Fruit fly (Drosophila melanogaster): ENCODE results near the gene CG8563.
A peak's percentile ranks its signal among the peaks of the same experiment; 100 is the strongest.

CG8563 gene

dm6 chr3L:7361095-7361522 is 29.4 kb upstream of the CG8563 start (continued):
- TF ChIP-seq Eip75B (GFP tag; optimal IDR thresholded peaks at IDR 0.05) (no peak), dsx (GFP tag; optimal IDR thresholded peaks at IDR 0.05; ENCODE audit: poor library complexity, severe bottlenecking) (no peak), cyc (GFP tag; optimal IDR thresholded peaks at IDR 0.05) (no peak), CG34406 (GFP tag; optimal IDR thresholded peaks at IDR 0.05) (peak; percentile 5), topi (GFP tag; optimal IDR thresholded peaks at IDR 0.05) (peak; percentile 23), CG11902 (GFP tag; optimal IDR thresholded peaks at IDR 0.05) (no peak), CG10669 (GFP tag; optimal IDR thresholded peaks at IDR 0.05) (peak; percentile 21), CG6808 (GFP tag; optimal IDR thresholded peaks at IDR 0.05) (peak; percentile 82), ss (GFP tag; optimal IDR thresholded peaks at IDR 0.05) (peak; percentile 23 to 47), eg (GFP tag; IDR thresholded peaks at IDR 0.05) (peak; percentile 74; the same call in 2 of the 3 replicates), Sox15 (GFP tag; optimal IDR thresholded peaks at IDR 0.05) (no peak)

- TF ChIP-seq CG32006 (GFP tag; optimal IDR thresholded peaks at IDR 0.05) (no peak), CG6163 (GFP tag; IDR thresholded peaks at IDR 0.05) (no peak), CG16779 (tag; optimal IDR thresholded peaks at IDR 0.05) (no peak), Hr4 (GFP tag; optimal IDR thresholded peaks at IDR 0.05) (no peak), fkh (GFP tag; optimal IDR thresholded peaks at IDR 0.05) (peak; percentile 57), Ets96B (tag; optimal IDR thresholded peaks at IDR 0.05) (no peak), vri (GFP tag; optimal IDR thresholded peaks at IDR 0.05) (no peak), svp (GFP tag) (no peak), CG34406 (GFP tag; optimal IDR thresholded peaks at IDR 0.05) (no peak)
These were observed 25.7 kb upstream of the CG8563 start for dm6 chr3L:7364717-7365278.

dm6 chr3L:7367798-7368678 is 22.5 kb upstream of the CG8563 start:
- TF ChIP-seq CG32006 (GFP tag; optimal IDR thresholded peaks at IDR 0.05): peak; percentile 21
- peak; percentile 10 for TF ChIP-seq acj6 (GFP tag; optimal IDR thresholded peaks at IDR 0.05)
- TF ChIP-seq CG6792 (GFP tag; optimal IDR thresholded peaks at IDR 0.05): no peak
- TF ChIP-seq vri (GFP tag; optimal IDR thresholded peaks at IDR 0.05): peak; percentile 2
- TF ChIP-seq Sox102F (GFP tag; optimal IDR thresholded peaks at IDR 0.05): peak; percentile 46
- TF ChIP-seq CG11902 (GFP tag; optimal IDR thresholded peaks at IDR 0.05): no peak
- TF ChIP-seq CG4318 (GFP tag; optimal IDR thresholded peaks at IDR 0.05): no peak
- TF ChIP-seq Sox15 (GFP tag; optimal IDR thresholded peaks at IDR 0.05): no peak
- no peak for TF ChIP-seq dac (GFP tag; optimal IDR thresholded peaks at IDR 0.05)
- no peak for TF ChIP-seq CG9139 (GFP tag; optimal IDR thresholded peaks at IDR 0.05)
- TF ChIP-seq CG6854 (GFP tag; optimal IDR thresholded peaks at IDR 0.05): no peak
- no peak for TF ChIP-seq cyc (GFP tag; optimal IDR thresholded peaks at IDR 0.05)
- TF ChIP-seq CG10669 (GFP tag; optimal IDR thresholded peaks at IDR 0.05): peak; percentile 8
- TF ChIP-seq CG6808 (GFP tag; optimal IDR thresholded peaks at IDR 0.05): no peak
- TF ChIP-seq CG10631 (GFP tag; optimal IDR thresholded peaks at IDR 0.05): no peak
- TF ChIP-seq ss (GFP tag; optimal IDR thresholded peaks at IDR 0.05): peak; percentile 44 to 45
- no peak for TF ChIP-seq net (GFP tag; optimal IDR thresholded peaks at IDR 0.05)
- TF ChIP-seq CG34406 (GFP tag; optimal IDR thresholded peaks at IDR 0.05): no peak
- TF ChIP-seq Ets96B (tag; optimal IDR thresholded peaks at IDR 0.05): no peak
- TF ChIP-seq spab (GFP tag; optimal IDR thresholded peaks at IDR 0.05): no peak
- peak; percentile 73 for TF ChIP-seq Eip93F (GFP tag; optimal IDR thresholded peaks at IDR 0.05)
- no peak for TF ChIP-seq CG16779 (tag; optimal IDR thresholded peaks at IDR 0.05)
- TF ChIP-seq CG11762 (GFP tag; optimal IDR thresholded peaks at IDR 0.05; ENCODE audit: insufficient read depth): no peak
- no peak for TF ChIP-seq eg (GFP tag; IDR thresholded peaks at IDR 0.05)
- peak; percentile 41 for TF ChIP-seq CG15336 (GFP tag; IDR thresholded peaks at IDR 0.05)
- peak; percentile 25 for TF ChIP-seq lz (GFP tag; optimal IDR thresholded peaks at IDR 0.05)
- no peak for TF ChIP-seq Smox (GFP tag; optimal IDR thresholded peaks at IDR 0.05)
- peak; percentile 17 for TF ChIP-seq Hr4 (GFP tag; optimal IDR thresholded peaks at IDR 0.05)
- no peak for TF ChIP-seq CG6276 (GFP tag; optimal IDR thresholded peaks at IDR 0.05)
- TF ChIP-seq fkh (GFP tag; optimal IDR thresholded peaks at IDR 0.05): peak; percentile 77
- peak; percentile 8 for TF ChIP-seq achi (GFP tag; optimal IDR thresholded peaks at IDR 0.05)
- no peak for TF ChIP-seq Hr38 (GFP tag; optimal IDR thresholded peaks at IDR 0.05)
- TF ChIP-seq Lpt (GFP tag; optimal IDR thresholded peaks at IDR 0.05): no peak
- TF ChIP-seq topi (GFP tag; optimal IDR thresholded peaks at IDR 0.05): peak; percentile 15
- peak; percentile 34 for TF ChIP-seq esn (GFP tag; optimal IDR thresholded peaks at IDR 0.05)
- TF ChIP-seq CG7368 (GFP tag; optimal IDR thresholded peaks at IDR 0.05): no peak
- TF ChIP-seq CG3919 (GFP tag; optimal IDR thresholded peaks at IDR 0.05): peak; percentile 8
- TF ChIP-seq CG8632 (GFP tag; optimal IDR thresholded peaks at IDR 0.05): peak; percentile 10

All from whole organism, prepupa.